Worm (Caenorhabditis elegans): ENCODE results near the gene ace-4.

DNA sequence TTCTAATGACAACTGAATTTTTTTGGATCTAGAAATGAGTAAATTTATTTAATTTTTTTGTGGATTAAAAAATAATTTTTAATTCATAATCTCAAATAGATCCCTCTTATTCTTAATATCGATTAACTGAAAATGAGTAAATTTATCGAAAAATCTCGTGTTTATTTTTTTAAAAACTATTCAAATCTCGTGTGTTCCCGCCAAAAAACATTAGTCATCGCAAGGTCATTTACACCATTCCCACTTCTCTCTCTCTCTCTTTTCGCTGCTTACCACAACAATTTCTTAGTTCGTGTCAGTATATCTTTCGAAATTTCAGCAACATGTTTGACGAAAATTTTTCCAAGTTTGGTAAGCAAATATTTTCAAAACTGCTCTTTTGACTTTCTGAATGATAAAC lies 10.4 kb upstream of the ace-4 start:
- TF ChIP-seq unc-62 (GFP tag; optimal IDR thresholded peaks at IDR 0.05) (no peak), nhr-237 (tag; optimal IDR thresholded peaks at IDR 0.05) (no peak), zag-1 (tag; optimal IDR thresholded peaks at IDR 0.05) (no peak), snpc-4 (tag; optimal IDR thresholded peaks at IDR 0.05) (no peak), nfya-1 (tag; optimal IDR thresholded peaks at IDR 0.05; ENCODE audit: insufficient read depth) (no peak), elt-3 (tag; optimal IDR thresholded peaks at IDR 0.05) (no peak), nhr-11 (tag; optimal IDR thresholded peaks at IDR 0.05) (no peak), eor-1 (tag; optimal IDR thresholded peaks at IDR 0.05) (no peak), elt-1 (tag; optimal IDR thresholded peaks at IDR 0.05) (no peak)

All from whole organism, L3 larva.